Worm (Caenorhabditis elegans): Measurements from ENCODE around the gene pisy-1.

pisy-1 gene

DNA sequence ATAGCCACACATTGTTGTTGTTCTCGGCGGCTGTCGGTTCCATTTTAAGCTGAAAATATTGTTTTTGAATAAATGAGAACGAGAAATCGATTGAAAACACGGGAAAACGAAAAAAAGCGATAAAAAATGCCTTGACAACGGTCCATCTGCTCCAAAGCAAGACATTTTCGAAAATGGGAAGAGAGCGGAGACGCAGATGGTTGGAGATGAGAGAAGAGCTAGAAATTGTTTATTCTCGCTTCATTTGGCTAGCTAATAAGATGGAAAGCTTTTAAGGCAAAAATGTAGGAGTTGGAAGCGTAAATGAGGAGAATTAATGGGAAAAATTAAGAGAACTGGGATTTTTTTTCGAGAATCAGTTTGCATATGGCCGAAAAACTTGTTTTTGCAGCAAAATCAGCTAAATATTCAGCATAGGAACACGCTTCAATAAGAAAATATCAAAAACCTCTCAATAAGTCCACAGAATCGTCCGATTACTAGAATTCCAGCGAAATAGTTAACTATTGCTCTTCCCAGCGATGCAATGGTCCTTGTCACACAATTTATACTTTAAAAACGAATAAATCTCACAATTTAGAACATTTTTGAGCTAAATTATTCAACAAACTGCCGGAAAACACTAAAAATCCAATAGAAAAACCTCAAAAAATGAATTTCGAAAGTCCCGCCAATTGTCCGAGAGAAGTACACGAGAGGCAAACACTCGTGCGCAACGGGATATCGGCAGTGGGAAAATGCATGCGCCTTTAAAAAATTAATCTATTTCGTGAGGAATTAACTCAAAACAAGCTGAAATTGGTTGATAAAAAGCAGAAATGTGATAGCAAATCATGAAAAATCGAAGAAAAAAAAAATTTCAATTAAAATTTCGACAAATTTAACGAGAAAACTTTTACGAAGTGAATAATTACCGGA is at the start of gene pisy-1:
Gene pisy-1, minus strand, starts transcription at position 51 of the 918 bp plus-strand sequence.
- TF ChIP-seq nfya-1 (tag; optimal IDR thresholded peaks at IDR 0.05) = peak; percentile 48
- no peak for TF ChIP-seq ceh-48 (tag; optimal IDR thresholded peaks at IDR 0.05)
- TF ChIP-seq pat-9 (tag; optimal IDR thresholded peaks at IDR 0.05) = no peak
- TF ChIP-seq unc-42 (tag; optimal IDR thresholded peaks at IDR 0.05) = peak; percentile 60
- peak; percentile 64 for TF ChIP-seq hlh-30 (tag; optimal IDR thresholded peaks at IDR 0.05; ENCODE audit: insufficient read depth)

DNA sequence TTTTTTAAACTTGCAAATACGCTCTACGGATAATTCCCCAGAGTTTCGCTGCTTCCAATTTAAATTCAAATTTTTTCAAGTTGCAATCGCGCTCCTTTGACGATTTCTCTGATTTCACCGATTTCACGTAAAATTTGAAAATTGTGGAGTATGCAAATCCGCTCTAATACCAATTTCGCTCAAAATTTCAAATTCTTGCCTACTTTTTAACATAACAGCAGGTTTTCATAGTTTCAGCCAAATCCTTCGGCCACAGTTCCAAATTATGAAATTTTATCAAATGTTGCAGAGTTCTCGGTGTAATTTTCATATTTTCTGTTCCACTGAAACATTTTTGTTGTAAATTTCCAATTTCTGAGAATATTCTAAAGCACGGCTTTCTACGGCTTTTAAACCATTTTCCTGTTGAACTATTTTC is 49.7 kb upstream of the pisy-1 start, which contains the start of gene alkb-7:
Gene alkb-7, minus strand, starts transcription at position 323 of the 418 bp plus-strand sequence.
- TF ChIP-seq C38D4.7 (GFP tag; optimal IDR thresholded peaks at IDR 0.05) (peak; percentile 29), K09A11.1 (tag; optimal IDR thresholded peaks at IDR 0.05; ENCODE audit: insufficient read depth) (no peak), hlh-6 (tag; optimal IDR thresholded peaks at IDR 0.05) (peak; percentile 30), ceh-18 (tag; optimal IDR thresholded peaks at IDR 0.05) (no peak), pros-1 (tag; optimal IDR thresholded peaks at IDR 0.05) (no peak), ceh-22 (tag; optimal IDR thresholded peaks at IDR 0.05) (no peak), ets-4 (tag; optimal IDR thresholded peaks at IDR 0.05) (no peak)

DNA sequence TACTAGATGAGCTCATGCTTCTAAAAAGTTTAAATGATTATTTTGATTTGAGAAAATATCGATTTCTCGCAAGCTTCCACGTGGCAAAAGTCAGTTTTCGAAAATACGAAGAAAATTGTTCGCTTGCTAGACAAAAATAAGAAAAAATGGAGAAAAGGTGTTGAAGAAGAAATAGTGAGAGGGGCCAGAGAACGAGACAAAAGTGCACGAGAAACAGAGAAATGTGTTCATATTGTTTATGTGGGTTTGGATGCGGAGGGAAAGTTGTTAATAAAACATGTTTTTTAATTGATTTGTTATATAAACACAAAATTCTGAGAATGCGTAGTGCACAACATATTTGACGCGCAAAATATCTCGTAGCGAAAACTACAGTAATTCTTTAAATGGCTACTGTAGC is 47.3 kb upstream of the pisy-1 start, which contains the start of gene Y46G5A.15:
Gene Y46G5A.15, minus strand, starts transcription at position 26 of the 400 bp plus-strand sequence.
- TF ChIP-seq che-1 (tag; optimal IDR thresholded peaks at IDR 0.05) (no peak), unc-86 (tag; optimal IDR thresholded peaks at IDR 0.05) (no peak), fkh-6 (tag; optimal IDR thresholded peaks at IDR 0.05) (no peak), K09A11.1 (tag; optimal IDR thresholded peaks at IDR 0.05; ENCODE audit: insufficient read depth) (no peak), eyg-1 (tag; optimal IDR thresholded peaks at IDR 0.05) (no peak), pat-9 (tag; optimal IDR thresholded peaks at IDR 0.05) (no peak), npax-4 (tag; optimal IDR thresholded peaks at IDR 0.05) (no peak), lim-6 (tag; optimal IDR thresholded peaks at IDR 0.05) (no peak), ceh-14 (tag; optimal IDR thresholded peaks at IDR 0.05) (no peak), elt-2 (tag; optimal IDR thresholded peaks at IDR 0.05) (no peak), C08G9.2 (tag; optimal IDR thresholded peaks at IDR 0.05) (no peak), unc-42 (tag; optimal IDR thresholded peaks at IDR 0.05) (no peak)

DNA sequence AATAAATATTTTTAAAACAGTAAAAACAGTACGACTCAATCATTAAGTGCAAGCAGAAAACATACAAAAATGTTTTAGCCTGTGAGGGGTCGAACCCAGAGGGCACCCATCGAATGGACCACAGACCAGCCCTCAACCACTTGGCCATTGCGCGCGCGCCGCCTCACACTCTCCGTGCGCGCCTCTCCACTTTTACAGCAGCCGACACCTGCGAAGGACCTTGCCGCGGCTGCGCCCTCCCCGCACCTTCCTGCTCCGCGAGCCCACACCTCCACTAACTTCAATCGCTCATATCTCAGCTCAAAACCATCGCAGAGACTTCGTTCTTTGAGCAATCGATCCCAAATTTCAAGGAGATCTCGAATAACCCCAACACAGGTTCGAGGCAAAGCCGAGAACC is 40.2 kb upstream of the pisy-1 start:
- TF ChIP-seq tbx-2 (tag; optimal IDR thresholded peaks at IDR 0.05) (peak; percentile 51), C08G9.2 (tag; optimal IDR thresholded peaks at IDR 0.05) (peak; percentile 40), ceh-18 (tag; optimal IDR thresholded peaks at IDR 0.05) (peak; percentile 5), pros-1 (tag; optimal IDR thresholded peaks at IDR 0.05) (peak; percentile 68), ceh-34 (tag; optimal IDR thresholded peaks at IDR 0.05) (peak; percentile 22), hlh-30 (tag; optimal IDR thresholded peaks at IDR 0.05; ENCODE audit: insufficient read depth) (peak; percentile 6), ceh-31 (tag; optimal IDR thresholded peaks at IDR 0.05) (peak; percentile 57), ref-2 (tag; optimal IDR thresholded peaks at IDR 0.05) (peak; percentile 32), nfya-1 (tag; optimal IDR thresholded peaks at IDR 0.05) (peak; percentile 16), hlh-6 (tag; optimal IDR thresholded peaks at IDR 0.05) (peak; percentile 33), rnt-1 (tag; optimal IDR thresholded peaks at IDR 0.05) (peak; percentile 45)

DNA sequence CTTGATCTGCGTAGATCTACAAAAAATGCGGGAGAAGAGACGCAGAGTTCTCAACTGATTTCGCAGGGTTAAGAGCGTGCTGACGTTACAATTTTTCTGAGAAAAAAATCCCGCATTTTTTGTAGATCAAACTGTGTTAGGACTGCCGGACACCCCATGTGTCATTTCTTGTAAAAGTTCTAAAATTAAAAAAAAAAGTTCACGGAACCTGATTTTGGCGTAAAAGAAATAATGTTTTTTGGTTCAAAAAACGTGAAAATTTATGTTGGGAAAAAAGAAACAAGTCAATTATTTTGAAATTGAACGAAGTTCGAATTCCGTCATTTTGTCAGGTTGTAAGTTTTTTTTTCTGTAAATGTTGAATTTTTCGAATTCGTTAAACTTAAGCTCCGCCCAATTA is 38.2 kb upstream of the pisy-1 start, which contains the start of gene Y46G5A.34:
Gene Y46G5A.34, plus strand, starts transcription at position 301 of the 400 bp plus-strand sequence.
- no peak for TF ChIP-seq zip-5 (tag; optimal IDR thresholded peaks at IDR 0.05)
- TF ChIP-seq elt-2 (tag; optimal IDR thresholded peaks at IDR 0.05) = no peak
- no peak for TF ChIP-seq ceh-19 (GFP tag; optimal IDR thresholded peaks at IDR 0.05)
- no peak for TF ChIP-seq ceh-6 (GFP tag; optimal IDR thresholded peaks at IDR 0.05)
- TF ChIP-seq pros-1 (tag; optimal IDR thresholded peaks at IDR 0.05) = no peak
- TF ChIP-seq ceh-45 (GFP tag; IDR thresholded peaks at IDR 0.05) = no peak
- TF ChIP-seq fax-1 (tag; optimal IDR thresholded peaks at IDR 0.05) = no peak
- TF ChIP-seq nfya-1 (tag; optimal IDR thresholded peaks at IDR 0.05) = no peak
- no peak for TF ChIP-seq hlh-30 (tag; optimal IDR thresholded peaks at IDR 0.05; ENCODE audit: insufficient read depth)
- TF ChIP-seq syd-9 (tag; optimal IDR thresholded peaks at IDR 0.05) = no peak
- no peak for TF ChIP-seq pha-2 (tag; optimal IDR thresholded peaks at IDR 0.05)
- TF ChIP-seq ceh-48 (tag; optimal IDR thresholded peaks at IDR 0.05) = no peak
